Fruit fly (Drosophila melanogaster) whole organism, embryonic: ENCODE measurements around the gene Ppn.

Experiments
- Asciz ChIP-seq: fragments of 200-800 bp; sonication (Bioruptor generic); optimal IDR thresholded peaks from 2 replicates; lab custom pipeline; 2017; ENCODE audit warnings: missing biosample characterization, mild to moderate bottlenecking, missing genetic modification characterization, missing genetic modification reagents
- Awh ChIP-seq: fragments of 200-800 bp; sonication (Bioruptor generic); IDR thresholded peaks from 2 replicates; pipeline ENCODE4, ENCODE4 v1.3.6; 2022; ENCODE audit warnings: missing biosample characterization, missing genetic modification characterization
- CG10209 ChIP-seq: fragments of 200-800 bp; sonication (Bioruptor generic); optimal IDR thresholded peaks from 3 replicates; lab custom pipeline; 2017; ENCODE audit warnings: missing biosample characterization, mild to moderate bottlenecking, missing genetic modification characterization, missing genetic modification reagents
- CG11085 ChIP-seq: fragments of 200-800 bp; sonication (Bioruptor generic); IDR thresholded peaks from 2 replicates; pipeline ENCODE4 v1.3.6; 2022; ENCODE audit warnings: missing biosample characterization, missing genetic modification characterization
- CG11247 ChIP-seq: fragments of 200-800 bp; sonication (Bioruptor generic); IDR thresholded peaks from 2 replicates; pipeline ENCODE4 v1.3.6; 2022; ENCODE audit warnings: missing biosample characterization, missing genetic modification characterization
- CG11504 ChIP-seq: fragments of 200-800 bp; sonication (Bioruptor generic); optimal IDR thresholded peaks from 3 replicates; lab custom pipeline; 2019; ENCODE audit warnings: missing biosample characterization, mild to moderate bottlenecking, missing genetic modification characterization, moderate library complexity
- CG12071 ChIP-seq: fragments of 200-800 bp; sonication (Bioruptor generic); optimal IDR thresholded peaks from 3 replicates; lab custom pipeline; 2018; ENCODE audit warnings: missing biosample characterization, mild to moderate bottlenecking, missing genetic modification characterization
- CG12219 ChIP-seq: fragments of 200-800 bp; sonication (Bioruptor generic); optimal IDR thresholded peaks from 3 replicates; lab custom pipeline; 2018; ENCODE audit warnings: missing biosample characterization, mild to moderate bottlenecking, missing genetic modification characterization
- CG1233 ChIP-seq: fragments of 200-800 bp; sonication (Bioruptor generic); optimal IDR thresholded peaks from 4 replicates; lab custom pipeline; 2018; ENCODE audit warnings: missing biosample characterization, mild to moderate bottlenecking, missing genetic modification characterization
- CG15601 ChIP-seq: fragments of 200-800 bp; sonication (Bioruptor generic); optimal IDR thresholded peaks from 3 replicates; lab custom pipeline; 2019; ENCODE audit warnings: missing biosample characterization, mild to moderate bottlenecking, missing genetic modification characterization, moderate library complexity
- CG18764 ChIP-seq: fragments of 200-800 bp; sonication (Bioruptor generic); optimal IDR thresholded peaks from 3 replicates; lab custom pipeline; 2016; ENCODE audit warnings: missing biosample characterization, missing genetic modification characterization
- CG2116 ChIP-seq: fragments of 200-800 bp; sonication (Bioruptor generic); optimal IDR thresholded peaks from 3 replicates; lab custom pipeline; 2018; ENCODE audit warnings: missing biosample characterization, mild to moderate bottlenecking, missing genetic modification characterization
- CG2120 ChIP-seq: fragments of 200-800 bp; sonication (Bioruptor generic); optimal IDR thresholded peaks from 3 replicates; lab custom pipeline; 2016; ENCODE audit warnings: missing biosample characterization, missing genetic modification characterization
- CG2129 ChIP-seq: fragments of 200-800 bp; sonication (Bioruptor generic); IDR thresholded peaks from 2 replicates; pipeline ENCODE4 v1.3.6; 2022; ENCODE audit warnings: missing biosample characterization, missing genetic modification characterization; ENCODE audit not compliant: partially characterized antibody
- CG2678 ChIP-seq: fragments of 200-800 bp; sonication (Bioruptor generic); optimal IDR thresholded peaks from 3 replicates; lab custom pipeline; 2019; ENCODE audit warnings: missing biosample characterization, mild to moderate bottlenecking, missing genetic modification characterization, moderate library complexity
- CG2712 ChIP-seq: fragments of 200-800 bp; optimal IDR thresholded peaks from 3 replicates; lab custom pipeline; 2019; ENCODE audit warnings: missing biosample characterization, mild to moderate bottlenecking, missing genetic modification characterization, moderate library complexity
- CG31224 ChIP-seq: fragments of 200-800 bp; sonication (Bioruptor generic); IDR thresholded peaks from 2 replicates; pipeline ENCODE4 v1.3.6; 2022; ENCODE audit warnings: missing biosample characterization, missing genetic modification characterization
- CG4360 ChIP-seq: fragments of 200-800 bp; sonication (Bioruptor generic); IDR thresholded peaks from 2 replicates; pipeline ENCODE4 v1.3.6; 2022; ENCODE audit warnings: missing biosample characterization, missing genetic modification characterization
- CG5180 ChIP-seq: fragments of 200-800 bp; sonication (Bioruptor generic); optimal IDR thresholded peaks from 3 replicates; lab custom pipeline; 2017; ENCODE audit warnings: missing biosample characterization, missing genetic modification characterization, mild to moderate bottlenecking, moderate library complexity, missing genetic modification reagents
- CG6813 ChIP-seq: fragments of 200-800 bp; sonication (Bioruptor generic); optimal IDR thresholded peaks from 2 replicates; lab custom pipeline; 2017; ENCODE audit warnings: missing biosample characterization, missing genetic modification characterization, mild to moderate bottlenecking, moderate library complexity, missing genetic modification reagents
- CG8924 ChIP-seq: fragments of 200-800 bp; optimal IDR thresholded peaks from 3 replicates; lab custom pipeline; 2019; ENCODE audit warnings: missing biosample characterization, mild to moderate bottlenecking, missing genetic modification characterization, moderate library complexity
- Chrac-16 ChIP-seq: fragments of 200-800 bp; sonication (Bioruptor generic); optimal IDR thresholded peaks from 3 replicates; lab custom pipeline; 2016; ENCODE audit warnings: missing biosample characterization, missing genetic modification characterization
- CoRest ChIP-seq: fragments of 200-800 bp; sonication (Bioruptor generic); optimal IDR thresholded peaks from 3 replicates; lab custom pipeline; 2018; ENCODE audit warnings: missing biosample characterization, mild to moderate bottlenecking, missing genetic modification characterization, moderate library complexity
- Dll ChIP-seq: fragments of 200-800 bp; sonication (Bioruptor generic); IDR thresholded peaks from 4 replicates; pipeline ENCODE4 v1.3.6; 2022; ENCODE audit warnings: missing biosample characterization, missing genetic modification characterization; ENCODE audit not compliant: partially characterized antibody
- E2f2 ChIP-seq: fragments of 200-800 bp; sonication (Bioruptor generic); IDR thresholded peaks from 2 replicates; pipeline ENCODE4 v1.3.6; 2022; ENCODE audit warnings: missing biosample characterization, missing genetic modification characterization
- Hmr ChIP-seq: fragments of 200-800 bp; sonication (Bioruptor generic); optimal IDR thresholded peaks from 3 replicates; lab custom pipeline; 2017; ENCODE audit warnings: mild to moderate bottlenecking, missing biosample characterization, missing genetic modification reagents, missing genetic modification characterization
- Lhr ChIP-seq: fragments of 200-800 bp; sonication (Bioruptor generic); optimal IDR thresholded peaks from 3 replicates; lab custom pipeline; 2017; ENCODE audit warnings: mild to moderate bottlenecking, missing biosample characterization, missing genetic modification reagents, missing genetic modification characterization
- Oli ChIP-seq: fragments of 200-800 bp; sonication (Bioruptor generic); optimal IDR thresholded peaks from 2 replicates; lab custom pipeline; 2018; ENCODE audit warnings: missing biosample characterization, mild to moderate bottlenecking, missing genetic modification characterization, moderate library complexity
- Poxn ChIP-seq: fragments of 200-800 bp; sonication (Bioruptor generic); IDR thresholded peaks from 2 replicates; pipeline ENCODE4 v1.3.6; 2022; ENCODE audit warnings: missing biosample characterization, missing genetic modification characterization
- Six4 ChIP-seq: fragments of 200-800 bp; sonication (Bioruptor generic); optimal IDR thresholded peaks from 2 replicates; lab custom pipeline; 2016; ENCODE audit warnings: missing biosample characterization, missing genetic modification characterization
- Sox100B ChIP-seq: fragments of 200-800 bp; sonication (Bioruptor generic); optimal IDR thresholded peaks from 3 replicates; lab custom pipeline; 2018; ENCODE audit warnings: missing biosample characterization, mild to moderate bottlenecking, missing genetic modification characterization
- Vsx1 ChIP-seq: fragments of 200-800 bp; sonication (Bioruptor generic); optimal IDR thresholded peaks from 2 replicates; lab custom pipeline; 2017; ENCODE audit warnings: missing biosample characterization, mild to moderate bottlenecking, missing genetic modification characterization, missing genetic modification reagents
- Xrp1 ChIP-seq: fragments of 200-800 bp; sonication (Bioruptor generic); IDR thresholded peaks from 2 replicates; pipeline ENCODE4 v1.3.6; 2022; ENCODE audit warnings: missing biosample characterization, missing genetic modification characterization
- ac ChIP-seq: fragments of 200-800 bp; sonication (Bioruptor generic); optimal IDR thresholded peaks from 3 replicates; lab custom pipeline; 2017; ENCODE audit warnings: missing biosample characterization, mild to moderate bottlenecking, missing genetic modification characterization
- ci ChIP-seq: fragments of 200-800 bp; sonication (Bioruptor generic); IDR thresholded peaks from 3 replicates; pipeline ENCODE4 v1.3.6; 2022; ENCODE audit warnings: missing biosample characterization, missing genetic modification characterization
- dimm ChIP-seq: fragments of 200-800 bp; sonication (Bioruptor generic); IDR thresholded peaks from 2 replicates; pipeline ENCODE4 v1.3.6; 2022; ENCODE audit warnings: missing biosample characterization, missing genetic modification characterization
- eve ChIP-seq, 2 experiments: fragments of >200 bp; optimal IDR thresholded peaks; 2 replicates each; lab custom pipeline; 2017; ENCODE audit warnings: missing biosample characterization in 2 of 2, missing genetic modification characterization in 2 of 2
- grn ChIP-seq: fragments of 200-800 bp; sonication (Bioruptor generic); optimal IDR thresholded peaks from 3 replicates; lab custom pipeline; 2017; ENCODE audit warnings: missing biosample characterization, missing genetic modification characterization
- gsb-n ChIP-seq: fragments of 200-800 bp; sonication (Bioruptor generic); optimal IDR thresholded peaks from 3 replicates; lab custom pipeline; 2018; ENCODE audit warnings: missing biosample characterization, mild to moderate bottlenecking, missing genetic modification characterization
- jing ChIP-seq: fragments of 200-800 bp; sonication (Bioruptor generic); optimal IDR thresholded peaks from 2 replicates; lab custom pipeline; 2018; ENCODE audit warnings: missing biosample characterization, mild to moderate bottlenecking, missing genetic modification characterization
- kay ChIP-seq: fragments of 200-800 bp; sonication (Bioruptor generic); optimal IDR thresholded peaks from 2 replicates; lab custom pipeline; 2016; ENCODE audit warnings: missing biosample characterization, missing genetic modification characterization
- ken ChIP-seq: fragments of 200-800 bp; sonication (Bioruptor generic); IDR thresholded peaks from 3 replicates; pipeline ENCODE4 v1.3.6; 2022; ENCODE audit warnings: missing biosample characterization, missing genetic modification characterization
- nau ChIP-seq: fragments of 200-800 bp; sonication (Bioruptor generic); optimal IDR thresholded peaks from 3 replicates; lab custom pipeline; 2017; ENCODE audit warnings: missing biosample characterization, mild to moderate bottlenecking, missing genetic modification characterization, missing genetic modification reagents
- oc ChIP-seq: fragments of 200-800 bp; sonication (Bioruptor generic); optimal IDR thresholded peaks from 2 replicates; lab custom pipeline; 2018; ENCODE audit warnings: missing biosample characterization, mild to moderate bottlenecking, missing genetic modification characterization, moderate library complexity
- schlank ChIP-seq: fragments of 200-800 bp; sonication (Bioruptor generic); optimal IDR thresholded peaks from 2 replicates; lab custom pipeline; 2018; ENCODE audit warnings: missing biosample characterization, mild to moderate bottlenecking, missing genetic modification characterization
- sens-2 ChIP-seq: fragments of 200-800 bp; sonication (Bioruptor generic); IDR thresholded peaks from 2 replicates; pipeline ENCODE4 v1.3.6; 2022; ENCODE audit warnings: missing biosample characterization, missing genetic modification characterization
- so ChIP-seq: fragments of 200-800 bp; sonication (Bioruptor generic); IDR thresholded peaks from 3 replicates; pipeline ENCODE4 v1.3.6; 2022; ENCODE audit warnings: missing biosample characterization, missing genetic modification characterization
- twi ChIP-seq: fragments of 200-800 bp; optimal IDR thresholded peaks from 2 replicates; lab custom pipeline; 2019; ENCODE audit warnings: missing biosample characterization, mild to moderate bottlenecking, missing genetic modification characterization, moderate library complexity
- unpg ChIP-seq: fragments of 200-800 bp; sonication (Bioruptor generic); optimal IDR thresholded peaks from 3 replicates; lab custom pipeline; 2018; ENCODE audit warnings: missing biosample characterization, mild to moderate bottlenecking, missing genetic modification characterization, moderate library complexity
- usp ChIP-seq: fragments of >200 bp; optimal IDR thresholded peaks from 2 replicates; lab custom pipeline; 2017; ENCODE audit warnings: missing biosample characterization, missing genetic modification characterization
- zen ChIP-seq: fragments of 200-800 bp; sonication (Bioruptor generic); optimal IDR thresholded peaks from 3 replicates; lab custom pipeline; 2018; ENCODE audit warnings: missing biosample characterization, mild to moderate bottlenecking, missing genetic modification characterization, moderate library complexity

Ppn gene

DNA sequence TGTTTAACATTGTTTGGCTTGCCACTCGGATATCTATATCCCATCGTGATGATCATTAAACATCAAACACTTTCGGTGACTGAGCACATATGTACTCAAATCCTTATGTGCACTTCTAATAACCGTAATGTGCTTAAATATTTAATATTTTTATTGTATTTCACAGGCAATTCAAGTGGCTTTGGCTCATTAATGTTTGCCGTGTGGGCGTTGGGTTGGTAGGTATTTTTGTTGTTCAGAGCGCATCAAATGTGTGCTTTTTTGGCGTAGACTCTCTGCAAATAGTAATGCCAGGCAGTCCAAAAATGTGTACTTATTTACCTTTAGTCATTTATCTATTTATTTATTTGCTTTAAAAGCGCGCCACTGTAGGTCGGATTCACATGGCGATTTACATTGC is 46.8 kb upstream of the Ppn start (continued):
- TF ChIP-seq Asciz (peak; percentile 30), CG10209 (GFP tag; lab: Kevin White, UChicago) (peak; percentile 50), CG1233 (GFP tag; lab: Kevin White, UChicago) (peak; percentile 15), CG11085 (no peak), ken (GFP tag; lab: Robert Waterston, UW) (no peak), CG11247 (GFP tag; lab: Robert Waterston, UW) (no peak), sens-2 (no peak), zen (peak; percentile 4), CG31224 (GFP tag; lab: Robert Waterston, UW) (no peak), dimm (GFP tag; lab: Robert Waterston, UW) (no peak), CG2678 (peak; percentile 65), CG12219 (GFP tag; lab: Kevin White, UChicago) (peak; percentile 12), Sox100B (GFP tag; lab: Kevin White, UChicago) (peak; percentile 49), CG15601 (peak; percentile 42), Xrp1 (GFP tag; lab: Robert Waterston, UW) (peak; percentile 29; the same call in 1 of the 2 replicates), ci (GFP tag; lab: Robert Waterston, UW) (peak; percentile 47; the same call in 1 of the 3 replicates), oc (tag; lab: Kevin White, UChicago) (no peak), jing (GFP tag; lab: Kevin White, UChicago) (no peak), ac (GFP tag; lab: Kevin White, UChicago) (peak; percentile 30), CG2129 (GFP tag; lab: Robert Waterston, UW) (no peak), grn (GFP tag; lab: Kevin White, UChicago) (peak; percentile 31), CG4360 (GFP tag; lab: Robert Waterston, UW) (no peak), Dll (GFP tag; lab: Robert Waterston, UW) (no peak), E2f2 (GFP tag; lab: Robert Waterston, UW) (peak; percentile 10; the same call in 1 of the 2 replicates), Vsx1 (peak; percentile 62), CG12071 (GFP tag; lab: Kevin White, UChicago) (peak; percentile 34), CG2712 (tag; lab: Kevin White, UChicago) (peak; percentile 13), CG8924 (tag; lab: Kevin White, UChicago) (peak; percentile 18), CG5180 (GFP tag; lab: Kevin White, UChicago) (peak; percentile 16), unpg (GFP tag; lab: Kevin White, UChicago) (peak; percentile 43), Poxn (no peak), CG18764 (GFP tag; lab: Kevin White, UChicago) (peak; percentile 20), eve (GFP tag; optimal IDR thresholded peaks at IDR 0.05; lab: Kevin White, UChicago) (no peak), Hmr (GFP tag; lab: Kevin White, UChicago) (peak; percentile 46), twi (peak; percentile 42), Oli (tag; lab: Kevin White, UChicago) (peak; percentile 28), schlank (tag; lab: Kevin White, UChicago) (peak; percentile 25), kay (GFP tag; lab: Kevin White, UChicago) (peak; percentile 8), CG2116 (no peak), Lhr (GFP tag; lab: Kevin White, UChicago) (peak; percentile 19), usp (GFP tag; lab: Kevin White, UChicago) (no peak), nau (GFP tag; lab: Kevin White, UChicago) (peak; percentile 18), CG6813 (GFP tag; lab: Kevin White, UChicago) (peak; percentile 46), CG2120 (peak; percentile 9), gsb-n (tag; lab: Kevin White, UChicago) (peak; percentile 19), Awh (GFP tag; lab: Robert Waterston, UW) (no peak), Chrac-16 (GFP tag; lab: Kevin White, UChicago) (no peak), Six4 (GFP tag; lab: Kevin White, UChicago) (no peak), so (GFP tag; lab: Robert Waterston, UW) (peak; percentile 38; the same call in 1 of the 3 replicates), CG11504 (tag; lab: Kevin White, UChicago) (peak; percentile 49), CoRest (tag; lab: Kevin White, UChicago) (peak; percentile 45)
